Worm (Caenorhabditis elegans): ENCODE results near the gene srh-142.

srh-142 gene

DNA sequence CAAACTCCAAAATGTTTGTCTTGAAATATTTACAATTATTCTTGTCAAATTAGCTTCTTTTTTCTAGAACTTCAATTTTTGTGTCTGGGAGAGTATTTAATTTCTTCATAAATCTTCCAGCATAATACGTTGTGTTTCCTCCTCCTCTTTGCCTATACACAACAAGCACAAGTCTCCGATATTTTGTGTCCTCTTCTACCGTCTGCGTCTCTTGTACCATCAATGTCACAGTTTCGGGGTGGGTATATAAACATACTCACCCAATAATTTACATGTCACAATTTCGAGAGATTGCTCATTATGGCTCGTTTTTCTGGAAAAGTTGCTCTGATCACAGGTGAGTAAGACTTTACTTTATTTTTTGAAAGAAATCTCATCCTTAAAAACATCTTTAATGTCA is 23.2 kb downstream of the srh-142 start, which contains the start of gene F26D2.15:
F26D2.15 (plus strand) TSS at position 301 of the 400 bp plus-strand sequence.
- TF ChIP-seq nfya-1 (tag; optimal IDR thresholded peaks at IDR 0.05; ENCODE audit: insufficient read depth), result no peak
- no peak for TF ChIP-seq sea-2 (GFP tag; optimal IDR thresholded peaks at IDR 0.05)
- TF ChIP-seq fkh-2 (tag; optimal IDR thresholded peaks at IDR 0.05), result no peak
- no peak for TF ChIP-seq ZK546.5 (tag; optimal IDR thresholded peaks at IDR 0.05)
- no peak for TF ChIP-seq egl-27 (tag; optimal IDR thresholded peaks at IDR 0.05)

- TF ChIP-seq pqm-1 (tag; optimal IDR thresholded peaks at IDR 0.05), result no peak
- TF ChIP-seq sea-2 (GFP tag; optimal IDR thresholded peaks at IDR 0.05), result no peak
- TF ChIP-seq hmg-11 (tag; optimal IDR thresholded peaks at IDR 0.05), result no peak
- no peak for TF ChIP-seq ceh-28 (tag; optimal IDR thresholded peaks at IDR 0.05)
- TF ChIP-seq nhr-23 (tag; optimal IDR thresholded peaks at IDR 0.05), result no peak
- TF ChIP-seq nhr-67 (tag; optimal IDR thresholded peaks at IDR 0.05), result no peak
- no peak for TF ChIP-seq nhr-11 (tag; optimal IDR thresholded peaks at IDR 0.05)
- TF ChIP-seq elt-3 (tag; optimal IDR thresholded peaks at IDR 0.05), result no peak
- no peak for TF ChIP-seq ceh-16 (tag; optimal IDR thresholded peaks at IDR 0.05)
- TF ChIP-seq R02D3.7 (tag; optimal IDR thresholded peaks at IDR 0.05), result no peak
- TF ChIP-seq jun-1 (tag; optimal IDR thresholded peaks at IDR 0.05), result no peak
- no peak for TF ChIP-seq mdl-1 (tag; optimal IDR thresholded peaks at IDR 0.05)
- TF ChIP-seq nhr-12 (tag; optimal IDR thresholded peaks at IDR 0.05), result no peak
- no peak for TF ChIP-seq nhr-43 (tag; optimal IDR thresholded peaks at IDR 0.05; ENCODE audit: poor library complexity, severe bottlenecking)
- TF ChIP-seq aly-2 (tag; optimal IDR thresholded peaks at IDR 0.05), result no peak
- no peak for TF ChIP-seq fos-1 (tag; optimal IDR thresholded peaks at IDR 0.05)
- no peak for TF ChIP-seq nhr-77 (tag; optimal IDR thresholded peaks at IDR 0.05)
- TF ChIP-seq egl-5 (tag; optimal IDR thresholded peaks at IDR 0.05), result no peak
Measured at ce11 chrV:16435510-16435909, 25.3 kb downstream of the srh-142 start, which contains the start of the genes F26D2.13 and F26D2.14. F26D2.13 (minus strand) TSS chrV:16435610. F26D2.14 (plus strand) TSS chrV:16435855.

ce11 chrV:16433471-16433870 is 27.3 kb downstream of the srh-142 start, which contains the start of gene clec-234:
clec-234 (minus strand) TSS chrV:16433571.
- TF ChIP-seq mdl-1 (tag; optimal IDR thresholded peaks at IDR 0.05) (no peak), lin-15B (tag; optimal IDR thresholded peaks at IDR 0.05) (no peak), nhr-25 (tag; optimal IDR thresholded peaks at IDR 0.05) (no peak), nhr-12 (tag; optimal IDR thresholded peaks at IDR 0.05) (no peak), nfya-1 (tag; optimal IDR thresholded peaks at IDR 0.05; ENCODE audit: insufficient read depth) (no peak), eor-1 (tag; optimal IDR thresholded peaks at IDR 0.05) (no peak), mml-1 (tag; optimal IDR thresholded peaks at IDR 0.05) (no peak), unc-39 (tag; optimal IDR thresholded peaks at IDR 0.05) (no peak), ZK546.5 (tag; optimal IDR thresholded peaks at IDR 0.05) (no peak), ceh-28 (tag; optimal IDR thresholded peaks at IDR 0.05) (no peak), nhr-76 (tag; optimal IDR thresholded peaks at IDR 0.05) (no peak), elt-3 (tag; optimal IDR thresholded peaks at IDR 0.05) (no peak), ceh-82 (tag; optimal IDR thresholded peaks at IDR 0.05) (no peak), egl-5 (tag; optimal IDR thresholded peaks at IDR 0.05) (no peak)

- TF ChIP-seq nhr-77 (tag; optimal IDR thresholded peaks at IDR 0.05) (no peak), nhr-23 (tag; optimal IDR thresholded peaks at IDR 0.05) (no peak), tbx-2 (tag; optimal IDR thresholded peaks at IDR 0.05) (no peak), elt-1 (tag; optimal IDR thresholded peaks at IDR 0.05) (no peak), ceh-9 (tag; optimal IDR thresholded peaks at IDR 0.05) (no peak), skn-1 (tag; optimal IDR thresholded peaks at IDR 0.05) (no peak), nhr-11 (tag; optimal IDR thresholded peaks at IDR 0.05) (no peak), lin-39 (tag; optimal IDR thresholded peaks at IDR 0.05) (no peak), unc-62 (GFP tag; optimal IDR thresholded peaks at IDR 0.05) (no peak), nhr-237 (tag; optimal IDR thresholded peaks at IDR 0.05) (no peak), jun-1 (tag; optimal IDR thresholded peaks at IDR 0.05) (no peak), egl-5 (tag; optimal IDR thresholded peaks at IDR 0.05) (no peak), ztf-4 (tag; optimal IDR thresholded peaks at IDR 0.05) (no peak), ztf-11 (tag; optimal IDR thresholded peaks at IDR 0.05) (no peak), mml-1 (tag; optimal IDR thresholded peaks at IDR 0.05) (no peak), nfya-1 (tag; optimal IDR thresholded peaks at IDR 0.05; ENCODE audit: insufficient read depth) (no peak), nhr-25 (tag; optimal IDR thresholded peaks at IDR 0.05) (no peak), nhr-12 (tag; optimal IDR thresholded peaks at IDR 0.05) (no peak)
Measured at ce11 chrV:16429940-16430339, 30.8 kb downstream of the srh-142 start, which contains the start of gene str-73. str-73 (plus strand) TSS chrV:16430240.

Measured in whole organism, L3 larva.